Fruit fly (Drosophila melanogaster): ENCODE data around the gene pch2.
A peak's percentile ranks its signal among the peaks of the same experiment; 100 is the strongest.

pch2 gene

dm6 chr3R:8563774-8564173 is 2.2 kb upstream of the pch2 start, which contains the start of gene Cenp-C:
Gene Cenp-C (plus strand): TSS chr3R:8564105.
- TF ChIP-seq CG6792 (GFP tag; optimal IDR thresholded peaks at IDR 0.05) (no peak), Hr4 (GFP tag; optimal IDR thresholded peaks at IDR 0.05) (peak; percentile 25), svp (GFP tag) (no peak), CG10669 (GFP tag; optimal IDR thresholded peaks at IDR 0.05) (no peak), CG8632 (GFP tag; optimal IDR thresholded peaks at IDR 0.05) (no peak), acj6 (GFP tag; optimal IDR thresholded peaks at IDR 0.05) (peak; percentile 4), cyc (GFP tag; optimal IDR thresholded peaks at IDR 0.05) (peak; percentile 35), CG32006 (GFP tag; optimal IDR thresholded peaks at IDR 0.05) (no peak), Lpt (GFP tag; optimal IDR thresholded peaks at IDR 0.05) (no peak), esn (GFP tag; optimal IDR thresholded peaks at IDR 0.05) (peak; percentile 44), CG6808 (GFP tag; optimal IDR thresholded peaks at IDR 0.05) (no peak), CG15336 (GFP tag; IDR thresholded peaks at IDR 0.05) (no peak), Hr39 (GFP tag; optimal IDR thresholded peaks at IDR 0.05) (peak; percentile 48), Eip78C (GFP tag) (no peak), Sox15 (GFP tag; optimal IDR thresholded peaks at IDR 0.05) (peak; percentile 15), CG16779 (tag; optimal IDR thresholded peaks at IDR 0.05) (no peak), Met (GFP tag; optimal IDR thresholded peaks at IDR 0.05) (no peak), fd59A (GFP tag; optimal IDR thresholded peaks at IDR 0.05) (no peak), Ets96B (tag; optimal IDR thresholded peaks at IDR 0.05) (peak; percentile 2), dac (GFP tag; optimal IDR thresholded peaks at IDR 0.05) (no peak), CG34406 (GFP tag; optimal IDR thresholded peaks at IDR 0.05) (no peak), CG10631 (GFP tag; optimal IDR thresholded peaks at IDR 0.05) (peak; percentile 17), CG31627 (GFP tag; optimal IDR thresholded peaks at IDR 0.05) (peak; percentile 44), Sox14 (GFP tag; optimal IDR thresholded peaks at IDR 0.05) (peak; percentile 51), eg (GFP tag; IDR thresholded peaks at IDR 0.05) (0 out of 3 replicates have a peak, but pooled peaks have one; percentile 14), Eip75B (GFP tag; optimal IDR thresholded peaks at IDR 0.05) (no peak), fkh (GFP tag; optimal IDR thresholded peaks at IDR 0.05) (peak; percentile 73), lz (GFP tag; optimal IDR thresholded peaks at IDR 0.05) (peak; percentile 47), Sox102F (GFP tag; optimal IDR thresholded peaks at IDR 0.05) (no peak), CG11902 (GFP tag; optimal IDR thresholded peaks at IDR 0.05) (no peak), CG1621 (tag; optimal IDR thresholded peaks at IDR 0.05) (no peak), Smox (GFP tag; optimal IDR thresholded peaks at IDR 0.05) (peak; percentile 1), dsx (GFP tag; optimal IDR thresholded peaks at IDR 0.05; ENCODE audit: poor library complexity, severe bottlenecking) (no peak), Hr38 (GFP tag; optimal IDR thresholded peaks at IDR 0.05) (no peak)

DNA sequence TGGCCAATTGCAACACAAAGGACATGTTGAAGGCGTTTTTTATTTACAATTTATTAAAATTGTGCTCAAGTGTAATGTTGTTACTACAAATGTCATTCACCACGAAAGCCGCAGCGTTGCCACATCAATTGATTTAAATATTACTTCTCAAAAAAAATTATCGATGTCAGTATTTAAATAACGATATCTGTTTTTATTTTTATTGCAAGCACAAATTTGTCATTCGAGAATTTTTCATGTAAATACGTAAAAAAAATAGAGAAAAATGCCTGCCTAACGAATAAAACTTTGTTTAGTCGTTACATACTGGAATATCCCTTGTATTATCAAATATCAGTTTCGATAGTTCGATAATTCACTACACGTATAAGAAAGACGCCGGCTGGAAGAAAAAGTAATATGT is 921 bp upstream of the pch2 start, which contains the start of the genes mRpS18A and CG31460:
TSS of gene mRpS18A (minus strand) at position 110 of the 403 bp plus-strand sequence.
TSS of gene CG31460 (plus strand) at position 190 of the 403 bp plus-strand sequence.
- TF ChIP-seq CG10631 (GFP tag; optimal IDR thresholded peaks at IDR 0.05) = peak; percentile 3
- TF ChIP-seq svp (GFP tag) = peak; percentile 1
- TF ChIP-seq cyc (GFP tag; optimal IDR thresholded peaks at IDR 0.05) = peak; percentile 22
- no peak for TF ChIP-seq CG3919 (GFP tag; optimal IDR thresholded peaks at IDR 0.05)
- TF ChIP-seq Eip93F (GFP tag; optimal IDR thresholded peaks at IDR 0.05) = no peak
- peak; percentile 13 for TF ChIP-seq lz (GFP tag; optimal IDR thresholded peaks at IDR 0.05)
- peak; percentile 30 for TF ChIP-seq Hr39 (GFP tag; optimal IDR thresholded peaks at IDR 0.05)
- TF ChIP-seq CG4318 (GFP tag; optimal IDR thresholded peaks at IDR 0.05) = no peak
- TF ChIP-seq Ets21C (GFP tag; optimal IDR thresholded peaks at IDR 0.05) = peak; percentile 6
- TF ChIP-seq CG31627 (GFP tag; optimal IDR thresholded peaks at IDR 0.05) = peak; percentile 41
- TF ChIP-seq Smox (GFP tag; optimal IDR thresholded peaks at IDR 0.05) = peak; percentile 22

DNA sequence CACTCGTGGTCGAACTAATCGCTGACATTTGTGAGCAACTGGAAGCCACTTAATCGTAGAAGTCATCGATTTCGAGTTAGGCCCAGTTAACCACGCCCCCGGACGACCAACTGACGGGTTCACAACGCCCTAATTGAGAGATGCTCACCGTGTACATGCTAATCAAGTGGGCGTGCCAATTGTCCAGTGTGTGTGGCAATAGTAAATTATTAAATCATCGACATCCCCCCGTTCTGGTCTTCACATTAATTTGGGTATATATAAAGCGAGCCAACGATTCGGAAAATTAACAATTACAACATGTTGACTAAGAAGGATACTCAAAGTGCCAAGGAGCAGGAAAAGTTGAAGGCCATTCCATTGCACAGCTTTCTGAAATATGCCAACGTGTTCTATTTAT is 9.3 kb downstream of the pch2 start, which contains the start of gene Or85d:
TSS of gene Or85d (plus strand) at position 301 of the 400 bp plus-strand sequence.
- TF ChIP-seq CG10631 (GFP tag; optimal IDR thresholded peaks at IDR 0.05) (no peak), CG3032 (tag; optimal IDR thresholded peaks at IDR 0.05) (no peak), Eip75B (GFP tag; optimal IDR thresholded peaks at IDR 0.05) (no peak), Sox102F (GFP tag; optimal IDR thresholded peaks at IDR 0.05) (no peak), CG16779 (tag; optimal IDR thresholded peaks at IDR 0.05) (no peak), CG4318 (GFP tag; optimal IDR thresholded peaks at IDR 0.05) (no peak), Ets96B (tag; optimal IDR thresholded peaks at IDR 0.05) (no peak)
